Fruit fly (Drosophila melanogaster): ENCODE data around the gene CG4259.

DNA sequence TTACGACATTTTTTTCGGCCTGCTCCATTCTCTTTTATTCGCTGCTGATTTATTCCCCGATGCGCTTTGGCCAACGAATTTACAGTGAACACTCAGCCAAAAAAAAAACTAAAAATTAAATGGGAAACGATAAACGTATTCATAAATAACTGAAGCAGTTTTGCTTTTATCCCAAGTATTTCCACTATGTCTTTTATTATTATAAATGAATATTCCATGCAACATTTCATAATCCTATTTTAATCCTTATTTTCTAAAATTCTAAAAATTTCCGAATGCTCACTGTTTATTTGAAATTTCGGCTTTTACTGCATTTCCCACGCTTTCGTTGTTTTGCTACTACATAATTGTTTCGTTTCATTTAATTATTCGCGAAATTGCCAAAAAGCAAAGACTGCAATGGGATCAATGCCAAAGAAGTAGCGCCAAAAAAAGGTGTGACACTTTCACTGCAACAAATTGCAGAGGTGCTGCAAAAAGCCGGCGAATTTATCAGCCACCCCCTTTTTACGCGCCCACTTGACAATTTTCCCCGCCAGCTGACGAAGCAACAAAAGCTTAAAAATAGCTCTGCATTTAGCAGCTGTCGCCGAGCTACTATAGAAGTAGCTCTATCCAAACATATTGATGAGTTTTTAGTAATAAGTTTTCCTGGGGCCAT, 2.5 kb upstream of the CG4259 start:
- TF ChIP-seq schlank (tag; optimal IDR thresholded peaks at IDR 0.05), result no peak
- no peak for TF ChIP-seq Bteb2 (GFP tag; optimal IDR thresholded peaks at IDR 0.05)
- no peak for TF ChIP-seq da (GFP tag; optimal IDR thresholded peaks at IDR 0.05)
- TF ChIP-seq CG14710 (tag; optimal IDR thresholded peaks at IDR 0.05), result no peak
- TF ChIP-seq CG18599 (GFP tag; optimal IDR thresholded peaks at IDR 0.05), result no peak
